Worm (Caenorhabditis elegans) whole organism, late embryonic: Measurements from ENCODE around the gene C34F11.1.

Source experiments
- C08G9.2 ChIP-seq: sonication (generic microtip); optimal IDR thresholded peaks from 2 replicates; lab custom pipeline; 2016; ENCODE audit warnings: mild to moderate bottlenecking, missing genetic modification characterization, moderate library complexity, missing compliant biosample characterization
- F13H6.1 ChIP-seq: sonication (generic microtip); optimal IDR thresholded peaks from 2 replicates; lab custom pipeline; 2016; ENCODE audit warnings: missing genetic modification characterization, missing compliant biosample characterization
- Y22D7AL.16 ChIP-seq: sonication (generic microtip); optimal IDR thresholded peaks from 2 replicates; lab custom pipeline; 2016; ENCODE audit warnings: missing genetic modification characterization, missing compliant biosample characterization
- ahr-1 ChIP-seq: sonication (generic microtip); optimal IDR thresholded peaks from 2 replicates; lab custom pipeline; 2016; ENCODE audit warnings: missing genetic modification characterization, missing compliant biosample characterization
- ama-1 ChIP-seq: fragments of 150-350 bp; optimal IDR thresholded peaks from 2 replicates; lab custom pipeline; 2014
- ceh-14 ChIP-seq: sonication (generic microtip); optimal IDR thresholded peaks from 2 replicates; lab custom pipeline; 2016; ENCODE audit warnings: missing genotype, missing genetic modification characterization, missing compliant biosample characterization
- ceh-18 ChIP-seq: sonication (generic microtip); optimal IDR thresholded peaks from 2 replicates; lab custom pipeline; 2016; ENCODE audit warnings: missing genetic modification characterization, missing compliant biosample characterization
- ceh-19 ChIP-seq: fragments of 200-800 bp; sonication (Bioruptor generic); optimal IDR thresholded peaks from 2 replicates; lab custom pipeline; 2018; ENCODE audit warnings: mild to moderate bottlenecking, missing genetic modification characterization, missing compliant biosample characterization
- ceh-22 ChIP-seq: sonication (generic microtip); optimal IDR thresholded peaks from 2 replicates; lab custom pipeline; 2017; ENCODE audit warnings: missing biosample characterization, missing genetic modification characterization
- ceh-24 ChIP-seq: sonication (generic microtip); optimal IDR thresholded peaks from 2 replicates; lab custom pipeline; 2016; ENCODE audit warnings: mild to moderate bottlenecking, missing genetic modification characterization, missing compliant biosample characterization
- ceh-34 ChIP-seq: sonication (generic microtip); optimal IDR thresholded peaks from 2 replicates; lab custom pipeline; 2016; ENCODE audit warnings: mild to moderate bottlenecking, missing genetic modification characterization, missing compliant biosample characterization
- ceh-45 ChIP-seq: fragments of 200-800 bp; sonication (Bioruptor generic); IDR thresholded peaks from 2 replicates; pipeline ENCODE4 v1.3.6; 2022; ENCODE audit warnings: missing genetic modification reagents, missing genetic modification characterization, missing compliant biosample characterization
- ceh-48 ChIP-seq: sonication (generic microtip); optimal IDR thresholded peaks from 2 replicates; lab custom pipeline; 2016; ENCODE audit warnings: missing genetic modification characterization, inconsistent platforms, missing compliant biosample characterization
- ceh-6 ChIP-seq: fragments of 200-800 bp; sonication (Bioruptor generic); optimal IDR thresholded peaks from 2 replicates; lab custom pipeline; 2018; ENCODE audit warnings: mild to moderate bottlenecking, missing genetic modification characterization, missing compliant biosample characterization
- dve-1 ChIP-seq: sonication (generic microtip); optimal IDR thresholded peaks from 2 replicates; lab custom pipeline; 2017; ENCODE audit warnings: antibody characterized with exemption, mild to moderate bottlenecking, missing genetic modification characterization, missing compliant biosample characterization
- fax-1 ChIP-seq: sonication (generic microtip); optimal IDR thresholded peaks from 2 replicates; lab custom pipeline; 2016; ENCODE audit warnings: missing genotype, missing genetic modification characterization, missing compliant biosample characterization
- fkh-6 ChIP-seq: sonication (generic microtip); optimal IDR thresholded peaks from 2 replicates; lab custom pipeline; 2016; ENCODE audit warnings: missing genetic modification characterization, missing compliant biosample characterization
- hlh-30 ChIP-seq: sonication (generic microtip); optimal IDR thresholded peaks from 2 replicates; lab custom pipeline; 2017; ENCODE audit warnings: antibody characterized with exemption, missing genetic modification characterization, missing compliant biosample characterization; ENCODE audit not compliant: insufficient read depth
- hlh-6 ChIP-seq: sonication (generic microtip); optimal IDR thresholded peaks from 2 replicates; lab custom pipeline; 2016; ENCODE audit warnings: missing genotype, missing genetic modification characterization, missing compliant biosample characterization
- lim-6 ChIP-seq: sonication (generic microtip); optimal IDR thresholded peaks from 2 replicates; lab custom pipeline; 2016; ENCODE audit warnings: missing genetic modification characterization, missing compliant biosample characterization
- lin-11 ChIP-seq: fragments of 200-800 bp; sonication (Bioruptor generic); optimal IDR thresholded peaks from 2 replicates; lab custom pipeline; 2018; ENCODE audit warnings: mild to moderate bottlenecking, missing genetic modification characterization, missing compliant biosample characterization
- madf-2 ChIP-seq: sonication (generic microtip); optimal IDR thresholded peaks from 2 replicates; lab custom pipeline; 2017; ENCODE audit warnings: missing genetic modification characterization, missing compliant biosample characterization
- nhr-232 ChIP-seq: sonication (generic microtip); optimal IDR thresholded peaks from 2 replicates; lab custom pipeline; 2016; ENCODE audit warnings: missing genetic modification characterization, missing compliant biosample characterization
- pat-9 ChIP-seq: fragments of 200-800 bp; sonication (Bioruptor generic); optimal IDR thresholded peaks from 2 replicates; lab custom pipeline; 2018; ENCODE audit warnings: mild to moderate bottlenecking, missing genetic modification characterization, moderate library complexity, missing compliant biosample characterization
- pax-1 ChIP-seq: fragments of 150-350 bp; optimal IDR thresholded peaks from 2 replicates; lab custom pipeline; 2014; ENCODE audit warnings: missing biosample characterization, missing genetic modification characterization
- pha-4 ChIP-seq: fragments of 150-350 bp; optimal IDR thresholded peaks from 2 replicates; lab custom pipeline; 2018; ENCODE audit warnings: missing biosample characterization, missing genetic modification reagents, missing genetic modification characterization
- pros-1 ChIP-seq: fragments of 150-350 bp; optimal IDR thresholded peaks from 2 replicates; lab custom pipeline; 2014; ENCODE audit warnings: missing biosample characterization, missing genetic modification reagents, missing genetic modification characterization
- ref-2 ChIP-seq: sonication (generic microtip); optimal IDR thresholded peaks from 2 replicates; lab custom pipeline; 2016; ENCODE audit warnings: missing genetic modification characterization, missing compliant biosample characterization
- sdc-2 ChIP-seq: sonication (generic microtip); optimal IDR thresholded peaks from 2 replicates; lab custom pipeline; 2016; ENCODE audit warnings: missing genotype, missing genetic modification characterization, missing compliant biosample characterization
- sox-2 ChIP-seq: fragments of 200-800 bp; sonication (Bioruptor generic); IDR thresholded peaks from 2 replicates; pipeline ENCODE4 v1.3.6; 2022; ENCODE audit warnings: missing genetic modification reagents, missing genetic modification characterization, missing compliant biosample characterization
- sox-4 ChIP-seq: sonication (generic microtip); optimal IDR thresholded peaks from 2 replicates; lab custom pipeline; 2017; ENCODE audit warnings: mild to moderate bottlenecking, missing genetic modification characterization, inconsistent platforms, missing compliant biosample characterization
- syd-9 ChIP-seq: sonication (generic microtip); optimal IDR thresholded peaks from 2 replicates; lab custom pipeline; 2016; ENCODE audit warnings: mild to moderate bottlenecking, missing genetic modification characterization, moderate library complexity, missing compliant biosample characterization
- ttx-3 ChIP-seq: sonication (generic microtip); optimal IDR thresholded peaks from 2 replicates; lab custom pipeline; 2016; ENCODE audit warnings: missing genetic modification reagents, missing genetic modification characterization, missing compliant biosample characterization
- unc-3 ChIP-seq, 2 experiments: fragments of 200-800 bp in 1 of 2; sonication (Bioruptor generic) in 1 of 2; sonication (generic microtip) in 1 of 2; conservative IDR thresholded peaks in 1 of 2; optimal IDR thresholded peaks in 1 of 2; 2 replicates each; pipeline versions ENCODE4 v1.3.6 to Lab custom; 2016 to 2022; ENCODE audit warnings: missing compliant biosample characterization in 2 of 2, missing genetic modification characterization in 2 of 2, missing genetic modification reagents in 1 of 2
- unc-55 ChIP-seq: sonication (generic microtip); optimal IDR thresholded peaks from 2 replicates; lab custom pipeline; 2017; ENCODE audit warnings: missing biosample characterization, missing genetic modification reagents, missing genetic modification characterization
- unc-86 ChIP-seq: sonication (generic microtip); optimal IDR thresholded peaks from 2 replicates; lab custom pipeline; 2016; ENCODE audit warnings: missing genetic modification characterization, missing compliant biosample characterization

Gene C34F11.1

DNA sequence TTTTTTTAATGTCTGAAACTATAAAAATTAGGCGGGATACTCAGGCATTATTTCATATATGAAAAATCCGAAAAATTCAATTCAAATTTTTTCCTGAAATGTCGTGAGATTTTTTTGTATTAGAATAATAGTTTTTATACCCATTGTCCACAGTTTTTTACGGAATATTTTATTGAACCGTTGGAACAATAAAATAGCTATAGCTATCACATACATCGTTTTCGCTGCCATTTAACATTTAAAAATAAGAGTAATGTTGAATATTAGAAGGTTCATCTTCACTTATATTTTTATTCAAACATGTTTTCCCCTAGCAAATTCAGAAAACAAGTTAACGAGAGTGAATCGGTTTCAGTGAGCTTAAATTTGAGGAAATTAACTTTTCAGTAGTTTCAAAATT lies 41.2 kb upstream of the C34F11.1 start, which contains the start of gene C27D6.15:
C27D6.15 (plus strand) TSS at position 301 of the 400 bp plus-strand sequence.
- TF ChIP-seq ceh-19: no peak
- no peak for TF ChIP-seq F13H6.1 (tag; lab: Kevin White, UChicago)
- TF ChIP-seq nhr-232 (tag; lab: Kevin White, UChicago): no peak
- TF ChIP-seq dve-1: no peak
- TF ChIP-seq lin-11: no peak
- no peak for TF ChIP-seq lim-6 (tag; lab: Kevin White, UChicago)
- no peak for TF ChIP-seq pros-1 (tag; lab: Kevin White, UChicago)
- no peak for TF ChIP-seq hlh-6 (tag; lab: Kevin White, UChicago)
- no peak for TF ChIP-seq pat-9 (tag; lab: Kevin White, UChicago)
- no peak for TF ChIP-seq syd-9 (tag; lab: Kevin White, UChicago)
- no peak for TF ChIP-seq ceh-6
- TF ChIP-seq ceh-34 (tag; lab: Kevin White, UChicago): no peak
- no peak for TF ChIP-seq unc-55 (GFP tag; lab: Kevin White, UChicago)

- TF ChIP-seq ceh-22 (tag; lab: Kevin White, UChicago): no peak
- TF ChIP-seq ttx-3: no peak
- TF ChIP-seq C08G9.2 (tag; lab: Kevin White, UChicago): no peak
- TF ChIP-seq fkh-6 (tag; lab: Kevin White, UChicago): no peak
- no peak for TF ChIP-seq unc-86
- no peak for TF ChIP-seq sox-2 (GFP tag; lab: Robert Waterston, UW)
- TF ChIP-seq ref-2: no peak
- no peak for TF ChIP-seq ahr-1 (tag; lab: Kevin White, UChicago)
- no peak for TF ChIP-seq ceh-48 (tag; lab: Kevin White, UChicago)
- TF ChIP-seq ceh-45 (GFP tag; lab: Robert Waterston, UW): no peak
Measured at ce11 chrII:5172451-5172850, 40.3 kb upstream of the C34F11.1 start, which contains the start of gene C27D6.1. Gene C27D6.1 (plus strand): TSS chrII:5172751.

ce11 chrII:5174370-5174769 lies 38.4 kb upstream of the C34F11.1 start, which contains the start of gene C27D6.3:
Gene C27D6.3 (minus strand): TSS chrII:5174470.
- TF ChIP-seq ceh-24 (tag; lab: Kevin White, UChicago): no peak
- no peak for TF ChIP-seq hlh-30 (tag; lab: Kevin White, UChicago)
- TF ChIP-seq sox-4 (tag; lab: Kevin White, UChicago): no peak
- no peak for TF ChIP-seq ceh-18 (tag; lab: Kevin White, UChicago)
- TF ChIP-seq ceh-14 (tag; lab: Kevin White, UChicago): no peak
- TF ChIP-seq ahr-1 (tag; lab: Kevin White, UChicago): no peak
- no peak for TF ChIP-seq pha-4 (tag; lab: Kevin White, UChicago)
- no peak for TF ChIP-seq unc-3 (GFP tag; conservative IDR thresholded peaks at IDR 0.05; lab: Robert Waterston, UW)
- TF ChIP-seq unc-3 (tag; optimal IDR thresholded peaks at IDR 0.05; lab: Kevin White, UChicago): no peak
- no peak for TF ChIP-seq ama-1 (lab: Kevin White, UChicago)
- TF ChIP-seq, all 69 proteins: peak for 0

- TF ChIP-seq pax-1 (no peak), pros-1 (tag; lab: Kevin White, UChicago) (no peak)
Measured at ce11 chrII:5176934-5177333, 35.8 kb upstream of the C34F11.1 start.

DNA sequence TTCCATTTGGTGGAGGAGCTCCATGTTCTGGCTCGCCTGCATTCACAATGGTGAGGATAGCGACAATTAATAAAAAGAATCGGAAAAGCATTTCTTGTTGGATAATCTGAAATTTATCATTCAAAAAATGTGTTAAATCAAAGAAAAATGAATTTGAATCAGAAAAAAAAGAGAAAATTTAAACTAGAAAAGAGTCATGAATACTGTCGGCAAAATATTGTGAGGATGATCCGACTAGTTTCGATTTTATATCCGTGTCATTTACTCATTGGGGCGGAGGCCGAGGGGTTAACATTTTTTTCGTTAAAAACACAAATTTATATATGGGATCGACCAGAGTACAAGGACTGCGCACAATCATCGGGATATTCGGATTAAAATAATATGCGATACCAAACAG lies 34.9 kb upstream of the C34F11.1 start, which contains the start of gene C27D6.12:
C27D6.12 (minus strand) TSS at position 101 of the 400 bp plus-strand sequence.
- no peak for TF ChIP-seq nhr-232 (tag; lab: Kevin White, UChicago)
- TF ChIP-seq ceh-45 (GFP tag; lab: Robert Waterston, UW): no peak
- TF ChIP-seq madf-2 (tag; lab: Kevin White, UChicago): no peak
- TF ChIP-seq fax-1 (tag; lab: Kevin White, UChicago): no peak
- no peak for TF ChIP-seq ceh-19
- TF ChIP-seq unc-55 (GFP tag; lab: Kevin White, UChicago): no peak
- TF ChIP-seq ceh-34 (tag; lab: Kevin White, UChicago): no peak
- TF ChIP-seq sdc-2 (tag; lab: Kevin White, UChicago): no peak
- TF ChIP-seq Y22D7AL.16 (tag; lab: Kevin White, UChicago): no peak
